Worm (Caenorhabditis elegans) whole organism, L4 larva: Measurements from ENCODE around the gene K06G5.1.

ENCODE experiments used
- D1046.2 ChIP-seq: fragments of 200-800 bp; sonication (Bioruptor generic); IDR thresholded peaks from 2 replicates; pipeline ENCODE4 v1.3.6; 2022; ENCODE audit warnings: missing genetic modification characterization, missing compliant biosample characterization
- ama-1 ChIP-seq: fragments of 150-350 bp; optimal IDR thresholded peaks from 2 replicates; lab custom pipeline; 2014; ENCODE audit warnings: inconsistent platforms, mixed read lengths
- ceh-82 ChIP-seq: sonication (generic microtip); optimal IDR thresholded peaks from 2 replicates; lab custom pipeline; 2017; ENCODE audit warnings: missing biosample characterization, missing genetic modification characterization
- lin-15B ChIP-seq: fragments of 150-350 bp; sonication (generic microtip); optimal IDR thresholded peaks from 3 replicates; lab custom pipeline; 2014; ENCODE audit warnings: missing biosample characterization, missing genetic modification characterization
- madf-5 ChIP-seq, 2 experiments: fragments of 200-800 bp; sonication (Bioruptor generic); IDR thresholded peaks; 2 replicates each; pipeline ENCODE4 v1.3.6; 2022; ENCODE audit warnings: missing compliant biosample characterization in 2 of 2, missing genetic modification characterization in 2 of 2
- mdl-1 ChIP-seq, 2 experiments: fragments of 150-350 bp in 1 of 2; sonication (generic microtip) in 1 of 2; optimal IDR thresholded peaks; 2 replicates each; lab custom pipeline; 2014 to 2017; ENCODE audit warnings: missing biosample characterization in 2 of 2, missing genetic modification characterization in 2 of 2
- nhr-237 ChIP-seq: sonication (generic microtip); optimal IDR thresholded peaks from 2 replicates; lab custom pipeline; 2017; ENCODE audit warnings: missing biosample characterization, missing genetic modification characterization
- nhr-25 ChIP-seq: sonication (generic microtip); optimal IDR thresholded peaks from 2 replicates; lab custom pipeline; 2017; ENCODE audit warnings: missing genetic modification characterization, mild to moderate bottlenecking, missing compliant biosample characterization, antibody characterized with exemption, moderate library complexity, borderline replicate concordance; ENCODE audit not compliant: insufficient read depth
- nhr-76 ChIP-seq: fragments of 150-350 bp; optimal IDR thresholded peaks from 2 replicates; lab custom pipeline; 2014; ENCODE audit warnings: missing biosample characterization, missing genetic modification characterization
- nhr-77 ChIP-seq: fragments of 150-350 bp; optimal IDR thresholded peaks from 2 replicates; lab custom pipeline; 2014; ENCODE audit warnings: missing biosample characterization, missing genetic modification characterization

ce11 chrX:14180151-14180550, 34.6 kb upstream of the K06G5.1 start, which contains the start of gene C37E2.3:
- TF ChIP-seq nhr-76 (tag; lab: Kevin White, UChicago) (no peak), ama-1 (lab: Kevin White, UChicago) (no peak), nhr-77 (tag; lab: Kevin White, UChicago) (no peak), nhr-25 (tag; lab: Kevin White, UChicago) (no peak), mdl-1 (tag; optimal IDR thresholded peaks at IDR 0.05; lab: Kevin White, UChicago) (no peak), ceh-82 (tag; lab: Kevin White, UChicago) (no peak), lin-15B (no peak), madf-5 (GFP tag; IDR thresholded peaks at IDR 0.05; lab: Robert Waterston, UW) (no peak), D1046.2 (GFP tag; lab: Robert Waterston, UW) (no peak), nhr-237 (tag; lab: Kevin White, UChicago) (no peak)
